Fruit fly (Drosophila melanogaster): Measurements from ENCODE around the gene INPP5E.

INPP5E gene

dm6 chr3L:12328781-12329282 is 51.4 kb downstream of the INPP5E start, which contains the start of gene Lmx1a (continued):
- TF ChIP-seq en (GFP tag; optimal IDR thresholded peaks at IDR 0.05) (no peak), CG11456 (GFP tag; IDR thresholded peaks at IDR 0.05) (no peak), CG15514 (GFP tag; optimal IDR thresholded peaks at IDR 0.05) (no peak), CG3163 (GFP tag; optimal IDR thresholded peaks at IDR 0.05) (no peak), Adf1 (GFP tag; IDR thresholded peaks at IDR 0.05) (no peak), Bdp1 (GFP tag; optimal IDR thresholded peaks at IDR 0.05) (no peak), chinmo (GFP tag; IDR thresholded peaks at IDR 0.05; ENCODE audit: partially characterized antibody) (0 out of 4 replicates have a peak, but pooled peaks have one; percentile 59), CG2199 (GFP tag; IDR thresholded peaks at IDR 0.05) (no peak), jigr1 (GFP tag; IDR thresholded peaks at IDR 0.05) (no peak), Kr (GFP tag; optimal IDR thresholded peaks at IDR 0.05) (peak; percentile 28), nom (GFP tag; optimal IDR thresholded peaks at IDR 0.05) (no peak), vvl (GFP tag; IDR thresholded peaks at IDR 0.05) (no peak), slou (GFP tag; optimal IDR thresholded peaks at IDR 0.05) (no peak), gce (GFP tag; IDR thresholded peaks at IDR 0.05) (no peak)

DNA sequence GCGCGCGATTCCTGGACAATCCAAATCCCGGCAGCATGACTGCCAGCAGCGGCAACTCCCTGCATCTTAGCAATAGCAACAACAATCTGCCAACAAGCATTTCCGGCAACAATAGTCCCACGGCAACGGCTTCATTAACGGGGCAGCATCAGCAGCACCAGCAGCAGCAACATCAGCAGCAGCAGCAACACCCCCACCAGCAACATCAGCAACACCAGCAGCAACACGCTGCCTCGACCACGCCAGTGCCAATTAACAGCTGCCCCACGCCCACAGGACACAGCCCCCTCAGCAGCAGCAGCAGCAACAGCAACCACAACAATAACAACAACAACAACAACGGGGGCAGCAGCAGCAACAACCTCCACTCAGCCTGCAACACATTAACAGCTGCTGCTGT is 52.1 kb downstream of the INPP5E start:
- no peak for TF ChIP-seq CG9876 (GFP tag; optimal IDR thresholded peaks at IDR 0.05)
- TF ChIP-seq CG6272 (GFP tag; IDR thresholded peaks at IDR 0.05) = no peak
- TF ChIP-seq CG1602 (GFP tag; optimal IDR thresholded peaks at IDR 0.05) = no peak
- no peak for TF ChIP-seq chif (GFP tag; optimal IDR thresholded peaks at IDR 0.05)
- no peak for TF ChIP-seq CG6254 (GFP tag; optimal IDR thresholded peaks at IDR 0.05)
- TF ChIP-seq CG4360 (GFP tag; IDR thresholded peaks at IDR 0.05) = peak; percentile 70
- TF ChIP-seq CG17359 (tag; optimal IDR thresholded peaks at IDR 0.05) = no peak
- TF ChIP-seq psq (GFP tag; optimal IDR thresholded peaks at IDR 0.05) = no peak
- no peak for TF ChIP-seq ro (GFP tag; IDR thresholded peaks at IDR 0.05)
- TF ChIP-seq lbe (GFP tag; optimal IDR thresholded peaks at IDR 0.05) = no peak
- TF ChIP-seq ara (GFP tag; IDR thresholded peaks at IDR 0.05) = no peak
- TF ChIP-seq CG11504 (tag; optimal IDR thresholded peaks at IDR 0.05) = peak; percentile 18
- TF ChIP-seq CG5180 (GFP tag; optimal IDR thresholded peaks at IDR 0.05) = no peak
- TF ChIP-seq sc (optimal IDR thresholded peaks at IDR 0.05) = no peak
- no peak for TF ChIP-seq sc (GFP tag; optimal IDR thresholded peaks at IDR 0.05)
- TF ChIP-seq tap (tag; optimal IDR thresholded peaks at IDR 0.05) = no peak
- no peak for TF ChIP-seq Gug (GFP tag; IDR thresholded peaks at IDR 0.05)
- TF ChIP-seq CG6765 (GFP tag; optimal IDR thresholded peaks at IDR 0.05) = no peak

All from whole organism, embryonic.